Fruit fly (Drosophila melanogaster) whole organism, embryonic: Measurements from ENCODE around the gene Spn28Db.
A peak's percentile ranks its signal among the peaks of the same experiment; 100 is the strongest.

Experiments used
- Atf6 ChIP-seq: fragments of 200-800 bp; sonication (Bioruptor generic); IDR thresholded peaks from 2 replicates; pipeline ENCODE4 v1.3.6; 2022; ENCODE audit warnings: missing biosample characterization, missing genetic modification characterization
- CG10267 ChIP-seq: fragments of 200-800 bp; sonication (Bioruptor generic); optimal IDR thresholded peaks from 2 replicates; lab custom pipeline; 2018; ENCODE audit warnings: missing biosample characterization, mild to moderate bottlenecking, missing genetic modification characterization, moderate library complexity
- CG10979 ChIP-seq: fragments of 200-800 bp; sonication (Bioruptor generic); optimal IDR thresholded peaks from 2 replicates; lab custom pipeline; 2018; ENCODE audit warnings: missing biosample characterization, mild to moderate bottlenecking, missing genetic modification characterization, moderate library complexity
- CG11085 ChIP-seq: fragments of 200-800 bp; sonication (Bioruptor generic); IDR thresholded peaks from 2 replicates; pipeline ENCODE4 v1.3.6; 2022; ENCODE audit warnings: missing biosample characterization, missing genetic modification characterization
- CG11696 ChIP-seq: fragments of 200-800 bp; sonication (Bioruptor generic); IDR thresholded peaks from 2 replicates; pipeline ENCODE4 v1.3.6; 2022; ENCODE audit warnings: missing biosample characterization, missing genetic modification characterization
- CG15269 ChIP-seq: fragments of 200-800 bp; sonication (Bioruptor generic); optimal IDR thresholded peaks from 2 replicates; lab custom pipeline; 2018; ENCODE audit warnings: missing biosample characterization, mild to moderate bottlenecking, missing genetic modification characterization, moderate library complexity
- CG1603 ChIP-seq: fragments of 200-800 bp; sonication (Bioruptor generic); optimal IDR thresholded peaks from 2 replicates; lab custom pipeline; 2019; ENCODE audit warnings: missing biosample characterization, mild to moderate bottlenecking, missing genetic modification characterization, moderate library complexity
- CG16779 ChIP-seq: fragments of 200-800 bp; sonication (Bioruptor generic); IDR thresholded peaks from 2 replicates; pipeline ENCODE4 v1.3.6; 2022; ENCODE audit warnings: missing biosample characterization, missing genetic modification characterization
- CG17802 ChIP-seq: fragments of 200-800 bp; sonication (Bioruptor generic); optimal IDR thresholded peaks from 2 replicates; lab custom pipeline; 2018; ENCODE audit warnings: missing biosample characterization, mild to moderate bottlenecking, missing genetic modification characterization, moderate library complexity
- CG17829 ChIP-seq: fragments of 200-800 bp; optimal IDR thresholded peaks from 2 replicates; lab custom pipeline; 2019; ENCODE audit warnings: missing biosample characterization, mild to moderate bottlenecking, missing genetic modification characterization, moderate library complexity
- CG2678 ChIP-seq: fragments of 200-800 bp; sonication (Bioruptor generic); optimal IDR thresholded peaks from 3 replicates; lab custom pipeline; 2019; ENCODE audit warnings: missing biosample characterization, mild to moderate bottlenecking, missing genetic modification characterization, moderate library complexity
- CG2712 ChIP-seq: fragments of 200-800 bp; optimal IDR thresholded peaks from 3 replicates; lab custom pipeline; 2019; ENCODE audit warnings: missing biosample characterization, mild to moderate bottlenecking, missing genetic modification characterization, moderate library complexity
- CG4424 ChIP-seq: fragments of 200-800 bp; sonication (Bioruptor generic); optimal IDR thresholded peaks from 3 replicates; lab custom pipeline; 2016; ENCODE audit warnings: missing biosample characterization, missing genetic modification characterization
- CG6689 ChIP-seq: fragments of 200-800 bp; sonication (Bioruptor generic); IDR thresholded peaks from 2 replicates; pipeline ENCODE4 v1.3.6; 2022; ENCODE audit warnings: missing biosample characterization, missing genetic modification characterization
- CG9797 ChIP-seq: fragments of 200-800 bp; sonication (Bioruptor generic); optimal IDR thresholded peaks from 3 replicates; lab custom pipeline; 2018; ENCODE audit warnings: missing biosample characterization, mild to moderate bottlenecking, missing genetic modification characterization
- CG9817 ChIP-seq: fragments of 200-800 bp; sonication (Bioruptor generic); optimal IDR thresholded peaks from 2 replicates; lab custom pipeline; 2018; ENCODE audit warnings: missing biosample characterization, mild to moderate bottlenecking, missing genetic modification characterization, moderate library complexity
- CG9932 ChIP-seq: fragments of 200-800 bp; sonication (Bioruptor generic); IDR thresholded peaks from 2 replicates; pipeline ENCODE4 v1.3.6; 2022; ENCODE audit warnings: missing biosample characterization, missing genetic modification characterization
- Camta ChIP-seq: fragments of 200-800 bp; sonication (Bioruptor generic); optimal IDR thresholded peaks from 2 replicates; lab custom pipeline; 2016; ENCODE audit warnings: missing biosample characterization, missing genetic modification characterization
- CoRest ChIP-seq: fragments of 200-800 bp; sonication (Bioruptor generic); optimal IDR thresholded peaks from 3 replicates; lab custom pipeline; 2018; ENCODE audit warnings: missing biosample characterization, mild to moderate bottlenecking, missing genetic modification characterization, moderate library complexity
- Dbx ChIP-seq: fragments of 200-800 bp; sonication (Bioruptor generic); IDR thresholded peaks from 3 replicates; pipeline ENCODE4 v1.3.6; 2022; ENCODE audit warnings: missing biosample characterization, missing genetic modification characterization
- Fer3 ChIP-seq: fragments of 200-800 bp; sonication (Bioruptor generic); optimal IDR thresholded peaks from 2 replicates; lab custom pipeline; 2018; ENCODE audit warnings: missing biosample characterization, mild to moderate bottlenecking, missing genetic modification characterization, moderate library complexity
- MBD-R2 ChIP-seq: fragments of 200-800 bp; sonication (Bioruptor generic); IDR thresholded peaks from 2 replicates; pipeline ENCODE4 v1.3.6; 2022; ENCODE audit warnings: missing biosample characterization, missing genetic modification characterization
- Med ChIP-seq: fragments of 200-800 bp; sonication (Bioruptor generic); peaks from one replicate; lab custom pipeline; 2016; ENCODE audit warnings: missing biosample characterization, missing genetic modification characterization, mild to moderate bottlenecking, inconsistent platforms, moderate library complexity
- Meics ChIP-seq: fragments of 200-800 bp; sonication (Bioruptor generic); optimal IDR thresholded peaks from 2 replicates; lab custom pipeline; 2017; ENCODE audit warnings: missing biosample characterization, mild to moderate bottlenecking, missing genetic modification characterization
- Oaz ChIP-seq: fragments of 200-800 bp; sonication (Bioruptor generic); IDR thresholded peaks from 2 replicates; pipeline ENCODE4 v1.3.6; 2022; ENCODE audit warnings: missing biosample characterization, missing genetic modification characterization
- Rfx ChIP-seq: fragments of 200-800 bp; sonication (Bioruptor generic); IDR thresholded peaks from 2 replicates; pipeline ENCODE4 v1.3.6; 2022; ENCODE audit warnings: missing biosample characterization, missing genetic modification characterization
- ac ChIP-seq: fragments of 200-800 bp; sonication (Bioruptor generic); optimal IDR thresholded peaks from 3 replicates; lab custom pipeline; 2017; ENCODE audit warnings: missing biosample characterization, mild to moderate bottlenecking, missing genetic modification characterization
- bsh ChIP-seq, 2 experiments: fragments of 200-800 bp; sonication (Bioruptor generic); optimal IDR thresholded peaks; 2 replicates each; lab custom pipeline; 2017 to 2018; ENCODE audit warnings: mild to moderate bottlenecking in 2 of 2, missing biosample characterization in 2 of 2, missing genetic modification characterization in 2 of 2, moderate library complexity in 1 of 2
- caup ChIP-seq: fragments of 200-800 bp; sonication (Bioruptor generic); optimal IDR thresholded peaks from 3 replicates; lab custom pipeline; 2017; ENCODE audit warnings: missing biosample characterization, mild to moderate bottlenecking, missing genetic modification characterization, moderate library complexity; ENCODE audit not compliant: severe bottlenecking
- chm ChIP-seq: fragments of 200-800 bp; sonication (Bioruptor generic); IDR thresholded peaks from 2 replicates; pipeline ENCODE4 v1.3.6; 2022; ENCODE audit warnings: missing biosample characterization, missing genetic modification characterization
- chn ChIP-seq: fragments of 200-800 bp; sonication (Bioruptor generic); optimal IDR thresholded peaks from 2 replicates; lab custom pipeline; 2016; ENCODE audit warnings: missing biosample characterization, missing genetic modification characterization
- dmrt11E ChIP-seq: fragments of 200-800 bp; sonication (Bioruptor generic); optimal IDR thresholded peaks from 3 replicates; lab custom pipeline; 2018; ENCODE audit warnings: missing biosample characterization, mild to moderate bottlenecking, missing genetic modification characterization, moderate library complexity
- ind ChIP-seq: fragments of 200-800 bp; sonication (Bioruptor generic); optimal IDR thresholded peaks from 3 replicates; lab custom pipeline; 2016; ENCODE audit warnings: missing biosample characterization, missing genetic modification characterization
- jigr1 ChIP-seq: fragments of 200-800 bp; sonication (Bioruptor generic); IDR thresholded peaks from 3 replicates; pipeline ENCODE4 v1.3.6; 2022; ENCODE audit warnings: missing biosample characterization, missing genetic modification characterization
- lab ChIP-seq: fragments of 200-800 bp; sonication (Bioruptor generic); optimal IDR thresholded peaks from 3 replicates; lab custom pipeline; 2017; ENCODE audit warnings: missing biosample characterization, missing genetic modification characterization, mild to moderate bottlenecking, moderate library complexity, missing genetic modification reagents
- nau ChIP-seq: fragments of 200-800 bp; sonication (Bioruptor generic); optimal IDR thresholded peaks from 3 replicates; lab custom pipeline; 2017; ENCODE audit warnings: missing biosample characterization, mild to moderate bottlenecking, missing genetic modification characterization, missing genetic modification reagents
- onecut ChIP-seq: fragments of 200-800 bp; sonication (Bioruptor generic); IDR thresholded peaks from 2 replicates; pipeline ENCODE4 v1.3.6; 2022; ENCODE audit warnings: missing biosample characterization, missing genetic modification characterization
- otp ChIP-seq: fragments of 200-800 bp; sonication (Bioruptor generic); IDR thresholded peaks from 3 replicates; pipeline ENCODE4, ENCODE4 v1.3.6; 2022; ENCODE audit warnings: missing biosample characterization, missing genetic modification characterization
- p53 ChIP-seq: fragments of 200-800 bp; sonication (Bioruptor generic); optimal IDR thresholded peaks from 2 replicates; lab custom pipeline; 2016; ENCODE audit warnings: missing biosample characterization, missing genetic modification characterization
- ranshi ChIP-seq: fragments of 200-800 bp; sonication (Bioruptor generic); IDR thresholded peaks from 2 replicates; pipeline ENCODE4 v1.3.6; 2022; ENCODE audit warnings: missing biosample characterization, missing genetic modification characterization
- repo ChIP-seq: fragments of 200-800 bp; sonication (Bioruptor generic); optimal IDR thresholded peaks from 2 replicates; lab custom pipeline; 2016; ENCODE audit warnings: missing biosample characterization, missing genetic modification characterization
- sisA ChIP-seq: fragments of 200-800 bp; sonication (Bioruptor generic); IDR thresholded peaks from 2 replicates; pipeline ENCODE4 v1.3.6; 2022; ENCODE audit warnings: missing biosample characterization, missing genetic modification characterization
- slbo ChIP-seq: fragments of 200-800 bp; sonication (Bioruptor generic); IDR thresholded peaks from 2 replicates; pipeline ENCODE4 v1.3.6; 2022; ENCODE audit warnings: missing biosample characterization, missing genetic modification characterization
- unpg ChIP-seq: fragments of 200-800 bp; sonication (Bioruptor generic); optimal IDR thresholded peaks from 3 replicates; lab custom pipeline; 2018; ENCODE audit warnings: missing biosample characterization, mild to moderate bottlenecking, missing genetic modification characterization, moderate library complexity

The Spn28Db gene

DNA sequence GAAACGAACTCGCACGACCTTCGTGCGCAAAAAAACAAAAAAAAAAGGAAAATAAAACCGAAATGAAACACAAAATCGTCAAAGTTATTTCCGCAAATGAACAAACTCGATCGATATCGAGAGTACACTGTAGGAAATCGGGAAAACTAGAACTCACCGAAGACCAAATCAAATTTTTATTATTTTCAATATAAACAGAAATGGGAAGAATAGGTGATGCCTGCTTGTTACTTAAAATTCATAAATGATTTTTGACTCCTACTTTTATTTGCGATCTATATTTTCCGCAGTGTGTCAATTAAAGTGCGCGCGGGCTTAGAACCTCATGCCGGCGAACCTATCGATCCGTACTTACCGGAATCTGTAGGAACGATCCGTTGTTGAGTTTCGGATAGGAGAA lies 14.8 kb downstream of the Spn28Db start (continued):
- TF ChIP-seq Fer3 = peak; percentile 9
- TF ChIP-seq CG17802 (tag; lab: Kevin White, UChicago) = no peak
- TF ChIP-seq repo (GFP tag; lab: Kevin White, UChicago) = no peak
- peak; percentile 33; the same call in 1 of the 2 replicates for TF ChIP-seq CG9932
- peak; percentile 52 for TF ChIP-seq Med
- peak; percentile 39 for TF ChIP-seq CG2678 (tag; lab: Kevin White, UChicago)
- TF ChIP-seq jigr1 = no peak
- TF ChIP-seq otp (GFP tag; lab: Robert Waterston, UW) = 0 out of 3 replicates have a peak, but pooled peaks have one; percentile 18
- TF ChIP-seq unpg (GFP tag; lab: Kevin White, UChicago) = peak; percentile 24
- TF ChIP-seq Rfx (GFP tag; lab: Robert Waterston, UW) = peak; percentile 78
- peak; percentile 32; the same call in 1 of the 2 replicates for TF ChIP-seq CG6689
- peak; percentile 14 for TF ChIP-seq CG10979 (tag; lab: Kevin White, UChicago)
- peak; percentile 3 for TF ChIP-seq CG10267
- peak; percentile 47; the same call in 1 of the 2 replicates for TF ChIP-seq slbo (GFP tag; lab: Robert Waterston, UW)
- peak; percentile 26 for TF ChIP-seq caup (GFP tag; lab: Kevin White, UChicago)
- TF ChIP-seq chn (GFP tag; lab: Kevin White, UChicago) = no peak
- TF ChIP-seq ranshi (GFP tag; lab: Robert Waterston, UW) = peak; percentile 51; the same call in 1 of the 2 replicates
- TF ChIP-seq chm = peak; percentile 34; the same call in 1 of the 2 replicates
- TF ChIP-seq CG9797 (GFP tag; lab: Kevin White, UChicago) = no peak
- TF ChIP-seq sisA = 0 out of 2 replicates have a peak, but pooled peaks have one; percentile 14
- TF ChIP-seq lab (GFP tag; lab: Kevin White, UChicago) = peak; percentile 37
- TF ChIP-seq CG1603 = no peak
- TF ChIP-seq Meics = peak; percentile 28
- TF ChIP-seq CoRest = peak; percentile 2
- TF ChIP-seq CG11085 (GFP tag; lab: Robert Waterston, UW) = 0 out of 2 replicates have a peak, but pooled peaks have one; percentile 6
- no peak for TF ChIP-seq Camta (GFP tag; lab: Kevin White, UChicago)
- TF ChIP-seq CG2712 (tag; lab: Kevin White, UChicago) = peak; percentile 6
- no peak for TF ChIP-seq nau
- TF ChIP-seq onecut (GFP tag; lab: Robert Waterston, UW) = 0 out of 2 replicates have a peak, but pooled peaks have one; percentile 13
- TF ChIP-seq dmrt11E (tag; lab: Kevin White, UChicago) = peak; percentile 13
- peak; percentile 69 for TF ChIP-seq Atf6 (GFP tag; lab: Robert Waterston, UW)
- peak; percentile 54; the same call in 2 of the 3 replicates for TF ChIP-seq Dbx
- no peak for TF ChIP-seq ac (GFP tag; lab: Kevin White, UChicago)
- TF ChIP-seq CG9817 = peak; percentile 1
- TF ChIP-seq CG15269 (tag; lab: Kevin White, UChicago) = peak; percentile 15
- TF ChIP-seq MBD-R2 (GFP tag; lab: Robert Waterston, UW) = peak; percentile 31; the same call in 1 of the 2 replicates
- TF ChIP-seq CG11696 (GFP tag; lab: Robert Waterston, UW) = 0 out of 2 replicates have a peak, but pooled peaks have one; percentile 22
- TF ChIP-seq p53 = no peak
- 0 out of 2 replicates have a peak, but pooled peaks have one; percentile 6 for TF ChIP-seq Oaz (GFP tag; lab: Robert Waterston, UW)
- TF ChIP-seq bsh (GFP tag; optimal IDR thresholded peaks at IDR 0.05; lab: Kevin White, UChicago) = peak in 1 of 2 experiments; percentile 10
- peak; percentile 12 for TF ChIP-seq CG4424
- TF ChIP-seq CG17829 (tag; lab: Kevin White, UChicago) = no peak
- TF ChIP-seq ind = peak; percentile 5
- TF ChIP-seq CG16779 = no peak
